Fruit fly (Drosophila melanogaster) whole organism, embryonic: Measurements from ENCODE around the gene CG9497.

Experiments
- Atf6 ChIP-seq: fragments of 200-800 bp; sonication (Bioruptor generic); IDR thresholded peaks from 2 replicates; pipeline ENCODE4 v1.3.6; 2022; ENCODE audit warnings: missing biosample characterization, missing genetic modification characterization
- CG11560 ChIP-seq: fragments of 200-800 bp; sonication (Bioruptor generic); IDR thresholded peaks from 3 replicates; pipeline ENCODE4 v1.3.6; 2022; ENCODE audit warnings: missing biosample characterization, missing genetic modification characterization
- CG13287 ChIP-seq: fragments of 200-800 bp; sonication (Bioruptor generic); IDR thresholded peaks from 2 replicates; pipeline ENCODE4 v1.3.6; 2022; ENCODE audit warnings: missing biosample characterization, missing genetic modification characterization; ENCODE audit not compliant: partially characterized antibody
- CG15601 ChIP-seq: fragments of 200-800 bp; sonication (Bioruptor generic); optimal IDR thresholded peaks from 3 replicates; lab custom pipeline; 2019; ENCODE audit warnings: missing biosample characterization, mild to moderate bottlenecking, missing genetic modification characterization, moderate library complexity
- CG15696 ChIP-seq: fragments of 200-800 bp; sonication (Bioruptor generic); optimal IDR thresholded peaks from 2 replicates; lab custom pipeline; 2019; ENCODE audit warnings: missing biosample characterization, mild to moderate bottlenecking, missing genetic modification characterization, moderate library complexity
- CG16863 ChIP-seq: fragments of 200-800 bp; sonication (Bioruptor generic); optimal IDR thresholded peaks from 3 replicates; lab custom pipeline; 2016; ENCODE audit warnings: missing biosample characterization, missing genetic modification characterization
- CG17829 ChIP-seq: fragments of 200-800 bp; optimal IDR thresholded peaks from 2 replicates; lab custom pipeline; 2019; ENCODE audit warnings: missing biosample characterization, mild to moderate bottlenecking, missing genetic modification characterization, moderate library complexity
- CG18262 ChIP-seq: fragments of 200-800 bp; optimal IDR thresholded peaks from 3 replicates; lab custom pipeline; 2019; ENCODE audit warnings: missing biosample characterization, mild to moderate bottlenecking, missing genetic modification characterization, moderate library complexity
- CG18764 ChIP-seq: fragments of 200-800 bp; sonication (Bioruptor generic); optimal IDR thresholded peaks from 3 replicates; lab custom pipeline; 2016; ENCODE audit warnings: missing biosample characterization, missing genetic modification characterization
- CG31224 ChIP-seq: fragments of 200-800 bp; sonication (Bioruptor generic); IDR thresholded peaks from 2 replicates; pipeline ENCODE4 v1.3.6; 2022; ENCODE audit warnings: missing biosample characterization, missing genetic modification characterization
- CG31388 ChIP-seq: fragments of 200-800 bp; sonication (Bioruptor generic); optimal IDR thresholded peaks from 2 replicates; lab custom pipeline; 2016; ENCODE audit warnings: missing biosample characterization, missing genetic modification characterization
- CG3847 ChIP-seq: fragments of 200-800 bp; sonication (Bioruptor generic); IDR thresholded peaks from 2 replicates; pipeline ENCODE4 v1.3.6; 2022; ENCODE audit warnings: missing biosample characterization, missing genetic modification characterization
- CG4617 ChIP-seq: fragments of 200-800 bp; sonication (Bioruptor generic); optimal IDR thresholded peaks from 3 replicates; lab custom pipeline; 2016; ENCODE audit warnings: missing biosample characterization, missing genetic modification characterization, borderline replicate concordance
- CG6689 ChIP-seq: fragments of 200-800 bp; sonication (Bioruptor generic); IDR thresholded peaks from 2 replicates; pipeline ENCODE4 v1.3.6; 2022; ENCODE audit warnings: missing biosample characterization, missing genetic modification characterization
- CG8281 ChIP-seq: fragments of 200-800 bp; sonication (Bioruptor generic); optimal IDR thresholded peaks from 2 replicates; lab custom pipeline; 2018; ENCODE audit warnings: missing biosample characterization, mild to moderate bottlenecking, missing genetic modification characterization, moderate library complexity
- CG8359 ChIP-seq: fragments of 200-800 bp; sonication (Bioruptor generic); optimal IDR thresholded peaks from 2 replicates; lab custom pipeline; 2017; ENCODE audit warnings: missing biosample characterization, mild to moderate bottlenecking, missing genetic modification characterization, borderline replicate concordance
- Camta ChIP-seq: fragments of 200-800 bp; sonication (Bioruptor generic); optimal IDR thresholded peaks from 2 replicates; lab custom pipeline; 2016; ENCODE audit warnings: missing biosample characterization, missing genetic modification characterization
- CoRest ChIP-seq: fragments of 200-800 bp; sonication (Bioruptor generic); optimal IDR thresholded peaks from 3 replicates; lab custom pipeline; 2018; ENCODE audit warnings: missing biosample characterization, mild to moderate bottlenecking, missing genetic modification characterization, moderate library complexity
- CrebB ChIP-seq: fragments of 200-800 bp; sonication (Bioruptor generic); optimal IDR thresholded peaks from 3 replicates; lab custom pipeline; 2018; ENCODE audit warnings: missing biosample characterization, mild to moderate bottlenecking, missing genetic modification characterization
- Gsc ChIP-seq: fragments of 200-800 bp; sonication (Bioruptor generic); IDR thresholded peaks from 2 replicates; pipeline ENCODE4 v1.3.6; 2022; ENCODE audit warnings: missing biosample characterization, missing genetic modification characterization
- H15 ChIP-seq: fragments of 200-800 bp; sonication (Bioruptor generic); IDR thresholded peaks from 3 replicates; pipeline ENCODE4 v1.3.6; 2022; ENCODE audit warnings: missing biosample characterization, missing genetic modification characterization
- HLH3B ChIP-seq: fragments of 200-800 bp; sonication (Bioruptor generic); IDR thresholded peaks from 2 replicates; pipeline ENCODE4 v1.3.6; 2022; ENCODE audit warnings: missing biosample characterization, missing genetic modification characterization
- HLHmδ ChIP-seq: fragments of 200-800 bp; sonication (Bioruptor generic); optimal IDR thresholded peaks from 2 replicates; lab custom pipeline; 2018; ENCODE audit warnings: missing biosample characterization, mild to moderate bottlenecking, missing genetic modification characterization, moderate library complexity
- Hmr ChIP-seq: fragments of 200-800 bp; sonication (Bioruptor generic); optimal IDR thresholded peaks from 3 replicates; lab custom pipeline; 2017; ENCODE audit warnings: mild to moderate bottlenecking, missing biosample characterization, missing genetic modification reagents, missing genetic modification characterization
- Hr39 ChIP-seq: fragments of >200 bp; optimal IDR thresholded peaks from 2 replicates; lab custom pipeline; 2017
- Hr51 ChIP-seq, 2 experiments: fragments of 200-800 bp; sonication (Bioruptor generic); optimal IDR thresholded peaks; 2 replicates in 1 of 2; 3 replicates in 1 of 2; lab custom pipeline; 2016 to 2018; ENCODE audit warnings: missing biosample characterization in 2 of 2, missing genetic modification characterization in 2 of 2, mild to moderate bottlenecking in 1 of 2, moderate library complexity in 1 of 2
- Lhr ChIP-seq: fragments of 200-800 bp; sonication (Bioruptor generic); optimal IDR thresholded peaks from 3 replicates; lab custom pipeline; 2017; ENCODE audit warnings: mild to moderate bottlenecking, missing biosample characterization, missing genetic modification reagents, missing genetic modification characterization
- Myb ChIP-seq: fragments of 200-800 bp; sonication (Bioruptor generic); optimal IDR thresholded peaks from 2 replicates; lab custom pipeline; 2016; ENCODE audit warnings: missing biosample characterization, missing genetic modification characterization
- Spps ChIP-seq: fragments of 200-800 bp; sonication (Bioruptor generic); optimal IDR thresholded peaks from 2 replicates; lab custom pipeline; 2018; ENCODE audit warnings: missing biosample characterization, mild to moderate bottlenecking, missing genetic modification characterization
- chif ChIP-seq, 2 experiments: fragments of 200-800 bp; sonication (Bioruptor generic); optimal IDR thresholded peaks; 3 replicates each; lab custom pipeline; 2016; ENCODE audit warnings: missing biosample characterization in 2 of 2, missing genetic modification characterization in 2 of 2
- chm ChIP-seq: fragments of 200-800 bp; sonication (Bioruptor generic); IDR thresholded peaks from 2 replicates; pipeline ENCODE4 v1.3.6; 2022; ENCODE audit warnings: missing biosample characterization, missing genetic modification characterization
- da ChIP-seq: fragments of 200-800 bp; sonication (Bioruptor generic); optimal IDR thresholded peaks from 2 replicates; lab custom pipeline; 2016; ENCODE audit warnings: missing biosample characterization, missing genetic modification characterization
- esg ChIP-seq: fragments of 200-800 bp; sonication (Bioruptor generic); conservative IDR thresholded peaks from 2 replicates; pipeline ENCODE4 v1.3.6; 2022; ENCODE audit warnings: missing biosample characterization, missing genetic modification characterization
- exex ChIP-seq: fragments of 200-800 bp; sonication (Bioruptor generic); optimal IDR thresholded peaks from 4 replicates; lab custom pipeline; 2018; ENCODE audit warnings: missing biosample characterization, mild to moderate bottlenecking, missing genetic modification characterization, moderate library complexity
- fru ChIP-seq: fragments of >200 bp; optimal IDR thresholded peaks from 2 replicates; lab custom pipeline; 2017
- ftz-f1 ChIP-seq: fragments of 200-800 bp; sonication (Bioruptor generic); optimal IDR thresholded peaks from 2 replicates; lab custom pipeline; 2016; ENCODE audit warnings: missing biosample characterization, missing genetic modification characterization
- gt ChIP-seq: fragments of 200-800 bp; sonication (Bioruptor generic); IDR thresholded peaks from 2 replicates; pipeline ENCODE4 v1.3.6; 2022; ENCODE audit warnings: missing biosample characterization, missing genetic modification characterization
- h ChIP-seq: fragments of >200 bp; optimal IDR thresholded peaks from 2 replicates; lab custom pipeline; 2017
- hb ChIP-seq: fragments of 200-800 bp; sonication (Bioruptor generic); IDR thresholded peaks from 3 replicates; pipeline ENCODE4 v1.3.6; 2022; ENCODE audit warnings: missing biosample characterization, missing genetic modification characterization; ENCODE audit not compliant: partially characterized antibody
- inv ChIP-seq: fragments of 200-800 bp; sonication (Bioruptor generic); IDR thresholded peaks from 2 replicates; pipeline ENCODE4 v1.3.6; 2022; ENCODE audit warnings: missing biosample characterization, missing genetic modification characterization; ENCODE audit not compliant: partially characterized antibody
- klu ChIP-seq: fragments of 200-800 bp; sonication (Bioruptor generic); IDR thresholded peaks from 2 replicates; pipeline ENCODE4 v1.3.6; 2022; ENCODE audit warnings: missing biosample characterization, missing genetic modification characterization
- nmo ChIP-seq: fragments of 200-800 bp; sonication (Bioruptor generic); optimal IDR thresholded peaks from 2 replicates; lab custom pipeline; 2018; ENCODE audit warnings: missing biosample characterization, mild to moderate bottlenecking, missing genetic modification characterization, moderate library complexity
- prd ChIP-seq, 3 experiments: fragments of >200 bp in 2 of 3; fragments of 200-800 bp in 1 of 3; sonication (Bioruptor generic) in 1 of 3; optimal IDR thresholded peaks in 2 of 3; IDR thresholded peaks in 1 of 3; 2 replicates in 2 of 3; 3 replicates in 1 of 3; pipeline versions ENCODE4 v1.3.6 to Lab custom; 2017 to 2022; ENCODE audit warnings: missing biosample characterization in 1 of 3, missing genetic modification characterization in 1 of 3
- run ChIP-seq: fragments of 200-800 bp; sonication (Bioruptor generic); optimal IDR thresholded peaks from 3 replicates; lab custom pipeline; 2018; ENCODE audit warnings: missing biosample characterization, mild to moderate bottlenecking, missing genetic modification characterization
- schlank ChIP-seq: fragments of 200-800 bp; sonication (Bioruptor generic); optimal IDR thresholded peaks from 2 replicates; lab custom pipeline; 2018; ENCODE audit warnings: missing biosample characterization, mild to moderate bottlenecking, missing genetic modification characterization
- sna ChIP-seq: fragments of 200-800 bp; sonication (Bioruptor generic); IDR thresholded peaks from 2 replicates; pipeline ENCODE4 v1.3.6; 2022; ENCODE audit warnings: missing biosample characterization, missing genetic modification characterization; ENCODE audit not compliant: partially characterized antibody
- stc ChIP-seq: fragments of 200-800 bp; sonication (Bioruptor generic); IDR thresholded peaks from 2 replicates; pipeline ENCODE4 v1.3.6; 2022; ENCODE audit warnings: missing biosample characterization, missing genetic modification characterization
- stwl ChIP-seq: fragments of 200-800 bp; sonication (Bioruptor generic); optimal IDR thresholded peaks from 3 replicates; lab custom pipeline; 2018; ENCODE audit warnings: missing biosample characterization, mild to moderate bottlenecking, missing genetic modification characterization, moderate library complexity
- tna ChIP-seq: fragments of 200-800 bp; sonication (Bioruptor generic); IDR thresholded peaks from 2 replicates; pipeline ENCODE4 v1.3.6; 2022; ENCODE audit warnings: missing biosample characterization, missing genetic modification characterization; ENCODE audit not compliant: partially characterized antibody
- z ChIP-seq: fragments of 200-800 bp; sonication (Bioruptor generic); IDR thresholded peaks from 3 replicates; pipeline ENCODE4 v1.3.6; 2022; ENCODE audit warnings: missing biosample characterization, missing genetic modification characterization

CG9497 gene

dm6 chr2L:6343084-6343873 lies 4.9 kb downstream of the CG9497 start (continued):
- TF ChIP-seq H15 (GFP tag; lab: Robert Waterston, UW) (no peak), HLH3B (GFP tag; lab: Robert Waterston, UW) (no peak), Spps (tag; lab: Kevin White, UChicago) (no peak), CG8281 (tag; lab: Kevin White, UChicago) (no peak), CG11560 (tag; lab: Robert Waterston, UW) (no peak), tna (GFP tag; lab: Robert Waterston, UW) (no peak), CG13287 (peak; percentile 11; the same call in 1 of the 2 replicates), CrebB (tag; lab: Kevin White, UChicago) (no peak), Camta (GFP tag; lab: Kevin White, UChicago) (no peak), CG31224 (GFP tag; lab: Robert Waterston, UW) (no peak), chm (GFP tag; lab: Robert Waterston, UW) (no peak), Hmr (peak; percentile 2), HLHmδ (GFP tag; lab: Kevin White, UChicago) (no peak), inv (no peak), nmo (GFP tag; lab: Kevin White, UChicago) (peak; percentile 59), h (no peak), Hr51 (GFP tag; optimal IDR thresholded peaks at IDR 0.05; lab: Kevin White, UChicago) (no peak), CG31388 (GFP tag; lab: Kevin White, UChicago) (no peak), CG18764 (no peak), da (GFP tag; lab: Kevin White, UChicago) (no peak), CG4617 (GFP tag; lab: Kevin White, UChicago) (no peak), Hr39 (no peak), sna (GFP tag; lab: Robert Waterston, UW) (no peak), stc (GFP tag; lab: Robert Waterston, UW) (no peak), Lhr (GFP tag; lab: Kevin White, UChicago) (peak; percentile 16), z (GFP tag; lab: Robert Waterston, UW) (no peak), CoRest (tag; lab: Kevin White, UChicago) (peak; percentile 34), CG3847 (GFP tag; lab: Robert Waterston, UW) (peak; percentile 44), klu (GFP tag; lab: Robert Waterston, UW) (no peak), gt (GFP tag; lab: Robert Waterston, UW) (0 out of 2 replicates have a peak, but pooled peaks have one; percentile 28), chif (GFP tag; optimal IDR thresholded peaks at IDR 0.05; lab: Kevin White, UChicago) (no peak), CG8359 (GFP tag; lab: Kevin White, UChicago) (no peak), run (tag; lab: Kevin White, UChicago) (no peak), Gsc (GFP tag; lab: Robert Waterston, UW) (no peak), CG16863 (GFP tag; lab: Kevin White, UChicago) (no peak), prd (optimal IDR thresholded peaks at IDR 0.05; lab: Kevin White, UChicago) (no peak), prd (GFP tag; IDR thresholded peaks at IDR 0.05; lab: Robert Waterston, UW) (no peak), ftz-f1 (GFP tag; lab: Kevin White, UChicago) (peak; percentile 85), Myb (peak; percentile 34), esg (GFP tag; lab: Robert Waterston, UW) (no peak), fru (lab: Kevin White, UChicago) (no peak), exex (peak; percentile 100), CG15601 (tag; lab: Kevin White, UChicago) (peak; percentile 80), CG6689 (GFP tag; lab: Robert Waterston, UW) (no peak), schlank (tag; lab: Kevin White, UChicago) (no peak), stwl (peak; percentile 65), CG17829 (peak; percentile 31), hb (GFP tag; lab: Robert Waterston, UW) (no peak), CG15696 (no peak), Atf6 (GFP tag; lab: Robert Waterston, UW) (no peak), CG18262 (tag; lab: Kevin White, UChicago) (no peak)
